Worm (Caenorhabditis elegans) whole organism, mixed stage, embryonic: ENCODE results near the gene C54D10.5.

Experiments
- blmp-1 ChIP-seq: fragments of 150-350 bp; optimal IDR thresholded peaks from 2 replicates; lab custom pipeline; 2014; ENCODE audit warnings: missing biosample characterization, missing genetic modification characterization
- ces-1 ChIP-seq: fragments of 150-350 bp; optimal IDR thresholded peaks from 2 replicates; lab custom pipeline; 2014; ENCODE audit warnings: missing biosample characterization, missing genetic modification reagents, missing genetic modification characterization
- elt-3 ChIP-seq: fragments of 150-350 bp; optimal IDR thresholded peaks from 2 replicates; lab custom pipeline; 2014; ENCODE audit warnings: missing biosample characterization, missing genetic modification characterization
- ham-2 ChIP-seq: fragments of 200-800 bp; sonication (Bioruptor generic); optimal IDR thresholded peaks from 2 replicates; lab custom pipeline; 2018; ENCODE audit warnings: mild to moderate bottlenecking, missing genetic modification characterization, missing compliant biosample characterization
- nhr-12 ChIP-seq: fragments of 150-350 bp; optimal IDR thresholded peaks from 2 replicates; lab custom pipeline; 2014; ENCODE audit warnings: missing biosample characterization, missing genetic modification characterization
- nhr-237 ChIP-seq: fragments of 150-350 bp; optimal IDR thresholded peaks from 2 replicates; lab custom pipeline; 2014; ENCODE audit warnings: missing biosample characterization, missing genetic modification characterization
- pha-4 ChIP-seq: fragments of 150-350 bp; optimal IDR thresholded peaks from 2 replicates; lab custom pipeline; 2018; ENCODE audit warnings: missing biosample characterization, missing genetic modification reagents, missing genetic modification characterization
- snpc-4 ChIP-seq: fragments of 150-350 bp; optimal IDR thresholded peaks from 2 replicates; lab custom pipeline; 2014; ENCODE audit warnings: missing biosample characterization, missing genetic modification characterization

ce11 chrV:12421360-12421759 lies 7.8 kb upstream of the C54D10.5 start:
- TF ChIP-seq ces-1 (GFP tag; lab: Kevin White, UChicago) (peak; percentile 74), snpc-4 (tag; lab: Kevin White, UChicago) (no peak), ham-2 (GFP tag; lab: Kevin White, UChicago) (no peak), nhr-12 (no peak), elt-3 (tag; lab: Kevin White, UChicago) (no peak), blmp-1 (tag; lab: Kevin White, UChicago) (no peak), pha-4 (no peak), nhr-237 (tag; lab: Kevin White, UChicago) (no peak)
